Fruit fly (Drosophila melanogaster) whole organism, embryonic: ENCODE results near the gene CG7298.

Experiments
- Atf-2 ChIP-seq: fragments of 200-800 bp; sonication (Bioruptor generic); optimal IDR thresholded peaks from 2 replicates; lab custom pipeline; 2016; ENCODE audit warnings: missing biosample characterization, missing genetic modification characterization
- Bdp1 ChIP-seq: fragments of 200-800 bp; sonication (Bioruptor generic); optimal IDR thresholded peaks from 3 replicates; lab custom pipeline; 2016; ENCODE audit warnings: missing biosample characterization, missing genetic modification characterization
- Bteb2 ChIP-seq: fragments of 200-800 bp; sonication (Bioruptor generic); optimal IDR thresholded peaks from 2 replicates; lab custom pipeline; 2016; ENCODE audit warnings: missing biosample characterization, missing genetic modification characterization
- C15 ChIP-seq: fragments of 200-800 bp; sonication (Bioruptor generic); IDR thresholded peaks from 3 replicates; pipeline ENCODE4 v1.3.6; 2022; ENCODE audit warnings: missing biosample characterization, missing genetic modification characterization
- CG1024 ChIP-seq: fragments of 200-800 bp; sonication (Bioruptor generic); IDR thresholded peaks from 2 replicates; pipeline ENCODE4 v1.3.6; 2022; ENCODE audit warnings: missing biosample characterization, missing genetic modification characterization
- CG10321 ChIP-seq: fragments of 200-800 bp; sonication (Bioruptor generic); IDR thresholded peaks from 2 replicates; pipeline ENCODE4 v1.3.6; 2022; ENCODE audit warnings: missing biosample characterization, missing genetic modification characterization
- CG11085 ChIP-seq: fragments of 200-800 bp; sonication (Bioruptor generic); IDR thresholded peaks from 2 replicates; pipeline ENCODE4 v1.3.6; 2022; ENCODE audit warnings: missing biosample characterization, missing genetic modification characterization
- CG12299 ChIP-seq: fragments of 200-800 bp; sonication (Bioruptor generic); optimal IDR thresholded peaks from 2 replicates; lab custom pipeline; 2018; ENCODE audit warnings: missing biosample characterization, mild to moderate bottlenecking, missing genetic modification characterization
- CG13287 ChIP-seq: fragments of 200-800 bp; sonication (Bioruptor generic); IDR thresholded peaks from 2 replicates; pipeline ENCODE4 v1.3.6; 2022; ENCODE audit warnings: missing biosample characterization, missing genetic modification characterization; ENCODE audit not compliant: partially characterized antibody
- CG13624 ChIP-seq: fragments of 200-800 bp; sonication (Bioruptor generic); optimal IDR thresholded peaks from 2 replicates; lab custom pipeline; 2016; ENCODE audit warnings: missing biosample characterization, missing genetic modification characterization
- CG15514 ChIP-seq: fragments of 200-800 bp; sonication (Bioruptor generic); optimal IDR thresholded peaks from 3 replicates; lab custom pipeline; 2017; ENCODE audit warnings: missing biosample characterization, missing genetic modification characterization, mild to moderate bottlenecking, moderate library complexity, missing genetic modification reagents
- CG1602 ChIP-seq: fragments of 200-800 bp; sonication (Bioruptor generic); optimal IDR thresholded peaks from 3 replicates; lab custom pipeline; 2016; ENCODE audit warnings: missing biosample characterization, missing genetic modification characterization
- CG16815 ChIP-seq: fragments of 200-800 bp; sonication (Bioruptor generic); optimal IDR thresholded peaks from 3 replicates; lab custom pipeline; 2017; ENCODE audit warnings: missing biosample characterization, mild to moderate bottlenecking, missing genetic modification characterization
- CG18619 ChIP-seq: fragments of 200-800 bp; sonication (Bioruptor generic); optimal IDR thresholded peaks from 3 replicates; lab custom pipeline; 2017; ENCODE audit warnings: missing biosample characterization, mild to moderate bottlenecking, missing genetic modification characterization
- CG2678 ChIP-seq: fragments of 200-800 bp; sonication (Bioruptor generic); optimal IDR thresholded peaks from 3 replicates; lab custom pipeline; 2019; ENCODE audit warnings: missing biosample characterization, mild to moderate bottlenecking, missing genetic modification characterization, moderate library complexity
- CG2712 ChIP-seq: fragments of 200-800 bp; optimal IDR thresholded peaks from 3 replicates; lab custom pipeline; 2019; ENCODE audit warnings: missing biosample characterization, mild to moderate bottlenecking, missing genetic modification characterization, moderate library complexity
- CG2889 ChIP-seq: fragments of 200-800 bp; sonication (Bioruptor generic); IDR thresholded peaks from 3 replicates; pipeline ENCODE4 v1.3.6; 2022; ENCODE audit warnings: missing biosample characterization, missing genetic modification characterization
- CG32767 ChIP-seq: fragments of 200-800 bp; sonication (Bioruptor generic); IDR thresholded peaks from 2 replicates; pipeline ENCODE4 v1.3.6; 2022; ENCODE audit warnings: missing biosample characterization, missing genetic modification characterization
- CG33213 ChIP-seq: fragments of 200-800 bp; sonication (Bioruptor generic); optimal IDR thresholded peaks from 3 replicates; lab custom pipeline; 2016; ENCODE audit warnings: missing biosample characterization, missing genetic modification characterization
- CG42726 ChIP-seq: fragments of 200-800 bp; sonication (Bioruptor generic); IDR thresholded peaks from 2 replicates; pipeline ENCODE4 v1.3.6; 2022; ENCODE audit warnings: missing biosample characterization, missing genetic modification characterization; ENCODE audit not compliant: partially characterized antibody
- CG6765 ChIP-seq: fragments of 200-800 bp; sonication (Bioruptor generic); optimal IDR thresholded peaks from 3 replicates; lab custom pipeline; 2017; ENCODE audit warnings: missing biosample characterization, mild to moderate bottlenecking, missing genetic modification characterization
- CG8924 ChIP-seq: fragments of 200-800 bp; optimal IDR thresholded peaks from 3 replicates; lab custom pipeline; 2019; ENCODE audit warnings: missing biosample characterization, mild to moderate bottlenecking, missing genetic modification characterization, moderate library complexity
- CG9437 ChIP-seq: fragments of 200-800 bp; sonication (Bioruptor generic); optimal IDR thresholded peaks from 2 replicates; lab custom pipeline; 2018; ENCODE audit warnings: missing biosample characterization, mild to moderate bottlenecking, missing genetic modification characterization
- CG9609 ChIP-seq: fragments of 200-800 bp; sonication (Bioruptor generic); optimal IDR thresholded peaks from 3 replicates; lab custom pipeline; 2016; ENCODE audit warnings: missing biosample characterization, missing genetic modification characterization
- CkIIα-i1 ChIP-seq: fragments of 200-800 bp; sonication (Bioruptor generic); IDR thresholded peaks from 2 replicates; pipeline ENCODE4 v1.3.6; 2022; ENCODE audit warnings: missing biosample characterization, missing genetic modification characterization
- D ChIP-seq, 2 experiments: fragments of 200-800 bp in 1 of 2; fragments of >200 bp in 1 of 2; sonication (Bioruptor generic) in 1 of 2; optimal IDR thresholded peaks; 2 replicates in 1 of 2; 3 replicates in 1 of 2; lab custom pipeline; 2017; ENCODE audit warnings: mild to moderate bottlenecking in 1 of 2, missing biosample characterization in 1 of 2, missing genetic modification characterization in 1 of 2, missing genetic modification reagents in 1 of 2
- H15 ChIP-seq: fragments of 200-800 bp; sonication (Bioruptor generic); IDR thresholded peaks from 3 replicates; pipeline ENCODE4 v1.3.6; 2022; ENCODE audit warnings: missing biosample characterization, missing genetic modification characterization
- HLH3B ChIP-seq: fragments of 200-800 bp; sonication (Bioruptor generic); IDR thresholded peaks from 2 replicates; pipeline ENCODE4 v1.3.6; 2022; ENCODE audit warnings: missing biosample characterization, missing genetic modification characterization
- HLH54F ChIP-seq: fragments of 200-800 bp; sonication (Bioruptor generic); optimal IDR thresholded peaks from 3 replicates; lab custom pipeline; 2016; ENCODE audit warnings: missing biosample characterization, missing genetic modification characterization
- HmgZ ChIP-seq: fragments of 200-800 bp; sonication (Bioruptor generic); optimal IDR thresholded peaks from 2 replicates; lab custom pipeline; 2018; ENCODE audit warnings: missing biosample characterization, mild to moderate bottlenecking, missing genetic modification characterization
- Hsf ChIP-seq: fragments of 200-800 bp; sonication (Bioruptor generic); optimal IDR thresholded peaks from 3 replicates; lab custom pipeline; 2016; ENCODE audit warnings: missing biosample characterization, missing genetic modification characterization
- MESR4 ChIP-seq: fragments of 200-800 bp; sonication (Bioruptor generic); optimal IDR thresholded peaks from 2 replicates; lab custom pipeline; 2018; ENCODE audit warnings: missing biosample characterization, mild to moderate bottlenecking, missing genetic modification characterization, moderate library complexity
- Max ChIP-seq: fragments of 200-800 bp; sonication (Bioruptor generic); optimal IDR thresholded peaks from 2 replicates; lab custom pipeline; 2016; ENCODE audit warnings: missing biosample characterization, mild to moderate bottlenecking, missing genetic modification characterization
- Meics ChIP-seq: fragments of 200-800 bp; sonication (Bioruptor generic); optimal IDR thresholded peaks from 2 replicates; lab custom pipeline; 2017; ENCODE audit warnings: missing biosample characterization, mild to moderate bottlenecking, missing genetic modification characterization
- Poxn ChIP-seq: fragments of 200-800 bp; sonication (Bioruptor generic); IDR thresholded peaks from 2 replicates; pipeline ENCODE4 v1.3.6; 2022; ENCODE audit warnings: missing biosample characterization, missing genetic modification characterization
- Rfx ChIP-seq: fragments of 200-800 bp; sonication (Bioruptor generic); IDR thresholded peaks from 2 replicates; pipeline ENCODE4 v1.3.6; 2022; ENCODE audit warnings: missing biosample characterization, missing genetic modification characterization
- Spps ChIP-seq: fragments of 200-800 bp; sonication (Bioruptor generic); optimal IDR thresholded peaks from 2 replicates; lab custom pipeline; 2018; ENCODE audit warnings: missing biosample characterization, mild to moderate bottlenecking, missing genetic modification characterization
- Usf ChIP-seq: fragments of 200-800 bp; sonication (Bioruptor generic); optimal IDR thresholded peaks from 2 replicates; lab custom pipeline; 2017; ENCODE audit warnings: missing genotype, missing biosample characterization, missing genetic modification characterization
- ac ChIP-seq: fragments of 200-800 bp; sonication (Bioruptor generic); optimal IDR thresholded peaks from 3 replicates; lab custom pipeline; 2017; ENCODE audit warnings: missing biosample characterization, mild to moderate bottlenecking, missing genetic modification characterization
- ara ChIP-seq: fragments of 200-800 bp; sonication (Bioruptor generic); IDR thresholded peaks from 2 replicates; pipeline ENCODE4 v1.3.6; 2022; ENCODE audit warnings: missing biosample characterization, missing genetic modification characterization
- gem ChIP-seq: fragments of 200-800 bp; sonication (Bioruptor generic); optimal IDR thresholded peaks from 2 replicates; lab custom pipeline; 2019; ENCODE audit warnings: missing biosample characterization, mild to moderate bottlenecking, missing genetic modification characterization, moderate library complexity
- grau ChIP-seq: fragments of 200-800 bp; optimal IDR thresholded peaks from 3 replicates; lab custom pipeline; 2019; ENCODE audit warnings: missing biosample characterization, mild to moderate bottlenecking, missing genetic modification characterization, moderate library complexity
- ham ChIP-seq: fragments of 200-800 bp; sonication (Bioruptor generic); IDR thresholded peaks from 2 replicates; pipeline ENCODE4 v1.3.6; 2022; ENCODE audit warnings: missing biosample characterization, missing genetic modification characterization
- odd ChIP-seq: fragments of 200-800 bp; sonication (Bioruptor generic); optimal IDR thresholded peaks from 2 replicates; lab custom pipeline; 2017; ENCODE audit warnings: missing biosample characterization, mild to moderate bottlenecking, missing genetic modification characterization
- row ChIP-seq: fragments of 200-800 bp; sonication (Bioruptor generic); IDR thresholded peaks from 3 replicates; pipeline ENCODE4 v1.3.6; 2022; ENCODE audit warnings: missing biosample characterization, missing genetic modification characterization
- schlank ChIP-seq: fragments of 200-800 bp; sonication (Bioruptor generic); optimal IDR thresholded peaks from 2 replicates; lab custom pipeline; 2018; ENCODE audit warnings: missing biosample characterization, mild to moderate bottlenecking, missing genetic modification characterization
- tap ChIP-seq: fragments of 200-800 bp; optimal IDR thresholded peaks from 3 replicates; lab custom pipeline; 2019; ENCODE audit warnings: missing biosample characterization, mild to moderate bottlenecking, missing genetic modification characterization, moderate library complexity
- tup ChIP-seq: fragments of 200-800 bp; sonication (Bioruptor generic); optimal IDR thresholded peaks from 2 replicates; lab custom pipeline; 2016; ENCODE audit warnings: missing biosample characterization, mild to moderate bottlenecking, missing genetic modification characterization, moderate library complexity
- tx ChIP-seq: fragments of 200-800 bp; sonication (Bioruptor generic); optimal IDR thresholded peaks from 2 replicates; lab custom pipeline; 2016; ENCODE audit warnings: missing biosample characterization, missing genetic modification characterization

CG7298 gene

DNA sequence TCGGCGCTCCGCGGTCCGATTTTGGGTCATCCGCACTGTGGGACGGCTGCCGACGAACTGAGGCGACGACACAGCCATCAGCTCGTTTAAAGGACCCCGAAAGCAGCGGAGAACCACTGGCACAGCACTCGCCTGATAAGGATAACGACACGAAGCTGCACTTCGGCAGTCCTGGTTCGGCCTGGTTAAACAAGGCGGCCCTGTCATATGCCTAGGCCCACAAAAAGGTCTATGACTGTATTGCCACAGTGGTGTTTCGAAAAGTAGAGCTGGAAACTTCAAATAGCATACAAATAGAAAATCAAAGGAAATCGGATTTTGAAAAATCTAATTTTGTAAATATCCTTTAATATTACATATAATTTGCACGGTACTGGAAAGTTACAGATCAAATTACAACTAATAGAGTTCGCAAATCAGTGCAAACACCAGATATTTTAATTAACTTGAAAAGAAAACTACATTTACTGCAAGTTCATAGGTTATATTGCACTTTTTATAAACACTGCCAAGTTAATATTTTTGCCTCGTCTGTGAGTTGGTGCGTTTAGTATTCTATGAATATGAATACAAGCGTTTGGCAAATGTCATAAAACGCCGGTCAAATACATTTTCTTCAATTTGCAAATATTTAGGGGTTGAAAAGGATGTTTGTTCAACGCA is 18.1 kb downstream of the CG7298 start:
- TF ChIP-seq HLH54F (GFP tag; lab: Kevin White, UChicago) (peak; percentile 71), CkIIα-i1 (GFP tag; lab: Robert Waterston, UW) (no peak), Bdp1 (GFP tag; lab: Kevin White, UChicago) (peak; percentile 16), CG11085 (GFP tag; lab: Robert Waterston, UW) (no peak), CG13624 (GFP tag; lab: Kevin White, UChicago) (peak; percentile 55), MESR4 (GFP tag; lab: Kevin White, UChicago) (no peak), ara (GFP tag; lab: Robert Waterston, UW) (no peak), grau (tag; lab: Kevin White, UChicago) (peak; percentile 82), CG2712 (tag; lab: Kevin White, UChicago) (peak; percentile 13), CG1602 (GFP tag; lab: Kevin White, UChicago) (peak; percentile 54), CG8924 (tag; lab: Kevin White, UChicago) (peak; percentile 42), HLH3B (GFP tag; lab: Robert Waterston, UW) (peak; percentile 57; the same call in 1 of the 2 replicates), gem (tag; lab: Kevin White, UChicago) (peak; percentile 77), C15 (GFP tag; lab: Robert Waterston, UW) (no peak), CG15514 (GFP tag; lab: Kevin White, UChicago) (peak; percentile 37), CG9437 (GFP tag; lab: Kevin White, UChicago) (peak; percentile 59), CG6765 (GFP tag; lab: Kevin White, UChicago) (peak; percentile 49), CG16815 (GFP tag; lab: Kevin White, UChicago) (peak; percentile 45), Max (peak; percentile 5), ac (GFP tag; lab: Kevin White, UChicago) (no peak), Atf-2 (GFP tag; lab: Kevin White, UChicago) (peak; percentile 18), HmgZ (tag; lab: Kevin White, UChicago) (peak; percentile 33), Spps (tag; lab: Kevin White, UChicago) (no peak), ham (0 out of 2 replicates have a peak, but pooled peaks have one; percentile 28), CG10321 (GFP tag; lab: Robert Waterston, UW) (no peak), Bteb2 (peak; percentile 62), CG12299 (tag; lab: Kevin White, UChicago) (peak; percentile 32), CG33213 (peak; percentile 7), CG18619 (GFP tag; lab: Kevin White, UChicago) (peak; percentile 82), CG32767 (GFP tag; lab: Robert Waterston, UW) (no peak), tx (GFP tag; lab: Kevin White, UChicago) (peak; percentile 16), tap (tag; lab: Kevin White, UChicago) (no peak), CG2889 (GFP tag; lab: Robert Waterston, UW) (peak; percentile 62; the same call in 1 of the 3 replicates), CG1024 (no peak), Meics (GFP tag; lab: Kevin White, UChicago) (peak; percentile 52), CG42726 (GFP tag; lab: Robert Waterston, UW) (0 out of 2 replicates have a peak, but pooled peaks have one; percentile 18), CG13287 (GFP tag; lab: Robert Waterston, UW) (no peak), row (GFP tag; lab: Robert Waterston, UW) (peak; percentile 61), Poxn (GFP tag; lab: Robert Waterston, UW) (no peak), D (optimal IDR thresholded peaks at IDR 0.05; lab: Kevin White, UChicago) (no peak), D (GFP tag; optimal IDR thresholded peaks at IDR 0.05; lab: Kevin White, UChicago) (no peak), schlank (tag; lab: Kevin White, UChicago) (peak; percentile 10), Rfx (GFP tag; lab: Robert Waterston, UW) (peak; percentile 32; the same call in 1 of the 2 replicates), CG2678 (peak; percentile 74), Hsf (GFP tag; lab: Kevin White, UChicago) (peak; percentile 71), H15 (no peak), tup (peak; percentile 8), odd (GFP tag; lab: Kevin White, UChicago) (peak; percentile 29), Usf (GFP tag; lab: Kevin White, UChicago) (peak; percentile 10), CG9609 (GFP tag; lab: Kevin White, UChicago) (peak; percentile 50)
